Worm (Caenorhabditis elegans) whole organism, late embryonic: ENCODE results near the gene F14D7.9.

Experiments used
- ama-1 ChIP-seq: fragments of 150-350 bp; optimal IDR thresholded peaks from 2 replicates; lab custom pipeline; 2014
- lim-6 ChIP-seq: sonication (generic microtip); optimal IDR thresholded peaks from 2 replicates; lab custom pipeline; 2016; ENCODE audit warnings: missing genetic modification characterization, missing compliant biosample characterization
- pag-3 ChIP-seq: sonication (generic microtip); optimal IDR thresholded peaks from 2 replicates; lab custom pipeline; 2016; ENCODE audit warnings: missing compliant biosample characterization, missing genetic modification characterization, borderline replicate concordance

- no peak for TF ChIP-seq ama-1 (lab: Kevin White, UChicago)
- TF ChIP-seq pag-3 (tag; lab: Kevin White, UChicago), result no peak
- TF ChIP-seq lim-6 (tag; lab: Kevin White, UChicago), result no peak
These were observed 33.3 kb downstream of the F14D7.9 start, which contains the start of gene F47B8.5 for ce11 chrV:14327776-14328175.
